Fruit fly (Drosophila melanogaster) whole organism, embryonic: Measurements from ENCODE around the gene CG32095.

Experiments used
- CG2678 ChIP-seq: fragments of 200-800 bp; sonication (Bioruptor generic); optimal IDR thresholded peaks from 3 replicates; lab custom pipeline; 2019; ENCODE audit warnings: missing biosample characterization, mild to moderate bottlenecking, missing genetic modification characterization, moderate library complexity
- CG31388 ChIP-seq: fragments of 200-800 bp; sonication (Bioruptor generic); optimal IDR thresholded peaks from 2 replicates; lab custom pipeline; 2016; ENCODE audit warnings: missing biosample characterization, missing genetic modification characterization
- CG7745 ChIP-seq: fragments of 200-800 bp; sonication (Bioruptor generic); optimal IDR thresholded peaks from 2 replicates; lab custom pipeline; 2018; ENCODE audit warnings: missing biosample characterization, mild to moderate bottlenecking, missing genetic modification characterization, moderate library complexity
- CG7963 ChIP-seq: fragments of 200-800 bp; sonication (Bioruptor generic); IDR thresholded peaks from 3 replicates; pipeline ENCODE4 v1.3.6; 2022; ENCODE audit warnings: missing biosample characterization, missing genetic modification characterization; ENCODE audit not compliant: partially characterized antibody
- Drgx ChIP-seq: fragments of 200-800 bp; sonication (Bioruptor generic); IDR thresholded peaks from 2 replicates; pipeline ENCODE4 v1.3.6; 2022; ENCODE audit warnings: missing biosample characterization, missing genetic modification characterization
- bsh ChIP-seq, 2 experiments: fragments of 200-800 bp; sonication (Bioruptor generic); optimal IDR thresholded peaks; 2 replicates each; lab custom pipeline; 2017 to 2018; ENCODE audit warnings: mild to moderate bottlenecking in 2 of 2, missing biosample characterization in 2 of 2, missing genetic modification characterization in 2 of 2, moderate library complexity in 1 of 2
- cg ChIP-seq: fragments of 200-800 bp; sonication (Bioruptor generic); optimal IDR thresholded peaks from 3 replicates; lab custom pipeline; 2019; ENCODE audit warnings: missing biosample characterization, mild to moderate bottlenecking, missing genetic modification characterization, moderate library complexity
- fd64A ChIP-seq: fragments of 200-800 bp; sonication (Bioruptor generic); optimal IDR thresholded peaks from 3 replicates; lab custom pipeline; 2018; ENCODE audit warnings: missing biosample characterization, mild to moderate bottlenecking, missing genetic modification characterization
- sens ChIP-seq: fragments of 200-800 bp; sonication (Bioruptor generic); peaks from one replicate; lab custom pipeline; 2016; ENCODE audit warnings: missing biosample characterization, missing genetic modification characterization
- zf30C ChIP-seq: fragments of 200-800 bp; sonication (Bioruptor generic); optimal IDR thresholded peaks from 3 replicates; lab custom pipeline; 2018; ENCODE audit warnings: missing biosample characterization, mild to moderate bottlenecking, missing genetic modification characterization

DNA sequence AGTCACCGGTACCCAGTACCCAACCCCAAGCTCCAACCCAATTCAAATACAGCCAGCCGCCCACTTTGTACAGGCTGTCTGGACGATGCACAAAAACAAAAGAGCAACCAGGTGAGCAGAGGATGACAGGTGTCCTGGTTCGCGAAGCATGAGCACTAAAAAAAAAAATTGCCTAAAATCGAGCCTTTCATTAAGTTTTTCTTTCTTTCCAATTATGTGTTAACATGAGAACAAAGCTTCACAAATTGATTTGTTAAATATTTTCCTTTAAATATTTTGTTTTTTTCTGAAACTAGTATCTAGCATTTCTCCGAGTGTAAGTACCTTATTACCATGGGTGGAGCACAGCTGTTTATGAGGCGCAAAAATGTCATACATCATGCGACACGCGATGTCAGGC, 49.2 kb upstream of the CG32095 start:
- no peak for TF ChIP-seq CG31388 (GFP tag; lab: Kevin White, UChicago)
- TF ChIP-seq sens (GFP tag; lab: Kevin White, UChicago), result peak; percentile 8
- TF ChIP-seq zf30C (GFP tag; lab: Kevin White, UChicago), result no peak
- no peak for TF ChIP-seq fd64A (GFP tag; lab: Kevin White, UChicago)
- TF ChIP-seq CG7745 (tag; lab: Kevin White, UChicago), result no peak
- TF ChIP-seq CG2678 (tag; lab: Kevin White, UChicago), result peak; percentile 22
- TF ChIP-seq Drgx (GFP tag; lab: Robert Waterston, UW), result no peak
- no peak for TF ChIP-seq CG7963
- no peak for TF ChIP-seq cg (GFP tag; lab: Kevin White, UChicago)
- no peak for TF ChIP-seq bsh (GFP tag; optimal IDR thresholded peaks at IDR 0.05; lab: Kevin White, UChicago)
